Worm (Caenorhabditis elegans): Measurements from ENCODE around the gene T05A7.3.

- TF ChIP-seq ces-1 (GFP tag; optimal IDR thresholded peaks at IDR 0.05) (no peak), mab-5 (tag; optimal IDR thresholded peaks at IDR 0.05) (no peak), blmp-1 (tag; optimal IDR thresholded peaks at IDR 0.05) (no peak), lin-13 (tag; optimal IDR thresholded peaks at IDR 0.05) (no peak), lin-32 (GFP tag; optimal IDR thresholded peaks at IDR 0.05) (no peak)
Observed at ce11 chrII:4693129-4693528, 17.5 kb downstream of the T05A7.3 start, which contains the start of gene F10G7.5.

All from whole organism, mixed stage, embryonic.